Worm (Caenorhabditis elegans): Measurements from ENCODE around the gene glr-2.
A peak's percentile ranks its signal among the peaks of the same experiment; 100 is the strongest.

DNA sequence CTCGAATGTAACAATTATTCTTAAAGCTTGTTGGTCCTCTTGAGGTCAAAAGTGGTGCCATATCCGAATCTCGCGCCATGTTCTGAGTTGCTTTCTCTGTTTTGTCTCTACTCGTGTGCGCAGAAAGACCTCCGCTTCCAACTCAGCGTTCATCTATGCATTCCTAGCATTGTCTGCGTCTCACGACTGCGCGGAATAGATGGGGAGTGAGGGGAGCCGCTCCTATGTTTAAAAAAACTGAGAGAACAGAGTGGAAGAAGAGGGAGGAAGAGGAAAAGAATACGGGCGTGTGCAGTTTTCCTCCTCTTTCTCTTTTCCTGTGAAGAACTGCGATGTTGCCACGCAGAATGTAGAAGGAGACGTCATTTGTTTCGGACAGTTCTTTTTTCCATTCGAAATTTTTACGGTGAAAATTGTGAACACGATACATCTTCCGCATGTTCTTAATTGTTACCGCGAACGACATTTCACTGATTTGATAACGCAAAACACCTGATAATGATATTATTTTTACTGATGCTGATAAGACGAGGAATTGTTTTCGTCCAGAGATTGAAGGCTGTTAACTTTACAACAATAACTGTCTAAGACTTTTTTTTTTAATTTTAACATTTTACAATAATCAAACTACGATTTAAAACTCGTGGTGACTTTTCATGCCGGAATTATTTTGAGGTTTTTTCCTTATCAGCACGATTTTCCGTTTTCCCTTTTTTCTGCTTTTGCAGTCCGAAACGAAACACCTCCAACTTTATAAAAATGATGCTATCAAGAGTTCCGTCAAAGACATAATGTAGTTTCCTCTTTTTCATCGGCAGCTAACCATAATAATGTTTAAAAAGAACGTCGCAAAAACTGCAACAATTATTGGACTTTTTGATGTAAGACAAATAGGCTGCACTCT is 22.2 kb upstream of the glr-2 start:
- no peak for TF ChIP-seq nhr-11 (tag; optimal IDR thresholded peaks at IDR 0.05)
- no peak for TF ChIP-seq snpc-4 (tag; optimal IDR thresholded peaks at IDR 0.05)
- TF ChIP-seq ceh-82 (tag; optimal IDR thresholded peaks at IDR 0.05): no peak
- peak in 1 of 2 experiments; percentile 69 for TF ChIP-seq lsy-2 (tag; optimal IDR thresholded peaks at IDR 0.05)
- peak; percentile 58 for TF ChIP-seq fos-1 (tag; optimal IDR thresholded peaks at IDR 0.05)
- TF ChIP-seq zag-1 (tag; optimal IDR thresholded peaks at IDR 0.05): peak; percentile 62
- peak; percentile 82 for TF ChIP-seq unc-55 (GFP tag; optimal IDR thresholded peaks at IDR 0.05)
- peak; percentile 23 to 29 for TF ChIP-seq mdl-1 (tag; optimal IDR thresholded peaks at IDR 0.05)
- no peak for TF ChIP-seq lin-39 (tag; optimal IDR thresholded peaks at IDR 0.05)
- no peak for TF ChIP-seq nhr-23 (tag; optimal IDR thresholded peaks at IDR 0.05)
- no peak for TF ChIP-seq nhr-77 (tag; optimal IDR thresholded peaks at IDR 0.05)
- no peak for TF ChIP-seq aly-2 (tag; optimal IDR thresholded peaks at IDR 0.05)
- TF ChIP-seq R02D3.7 (tag; optimal IDR thresholded peaks at IDR 0.05): no peak
- no peak for TF ChIP-seq sem-4 (tag; optimal IDR thresholded peaks at IDR 0.05)

Data from whole organism, L2 larva.